Worm (Caenorhabditis elegans) whole organism, young adult: ENCODE measurements around the gene T19C3.6.

Experiments used
- B0019.2 ChIP-seq: fragments of 200-800 bp; sonication (Bioruptor generic); conservative IDR thresholded peaks from 2 replicates; pipeline ENCODE4 v1.3.6; 2022; ENCODE audit warnings: missing genetic modification reagents, missing genetic modification characterization, missing compliant biosample characterization
- B0035.1 ChIP-seq: sonication (generic microtip); optimal IDR thresholded peaks from 2 replicates; lab custom pipeline; 2016; ENCODE audit warnings: missing genetic modification characterization, mild to moderate bottlenecking, missing compliant biosample characterization, missing genotype, missing genetic modification reagents
- B0261.1 ChIP-seq: sonication (generic microtip); optimal IDR thresholded peaks from 2 replicates; lab custom pipeline; 2016; ENCODE audit warnings: mild to moderate bottlenecking, missing genetic modification characterization, moderate library complexity, missing compliant biosample characterization
- B0336.3 ChIP-seq: fragments of 200-800 bp; sonication (Bioruptor generic); IDR thresholded peaks from 2 replicates; pipeline ENCODE4 v1.3.6; 2022; ENCODE audit warnings: missing genetic modification characterization, missing compliant biosample characterization
- C17E4.6 ChIP-seq: fragments of 200-800 bp; sonication (Bioruptor generic); IDR thresholded peaks from 2 replicates; pipeline ENCODE4 v1.3.6; 2022; ENCODE audit warnings: missing genetic modification reagents, missing genetic modification characterization, missing compliant biosample characterization
- D2030.7 ChIP-seq: fragments of 200-800 bp; sonication (Bioruptor generic); IDR thresholded peaks from 2 replicates; pipeline ENCODE4 v1.3.6; 2022; ENCODE audit warnings: missing genetic modification reagents, missing genetic modification characterization, missing compliant biosample characterization
- F10E7.11 ChIP-seq: sonication (generic microtip); optimal IDR thresholded peaks from 2 replicates; lab custom pipeline; 2017; ENCODE audit warnings: mild to moderate bottlenecking, missing genetic modification characterization, moderate library complexity, missing compliant biosample characterization
- F23B12.7 ChIP-seq: sonication (generic microtip); optimal IDR thresholded peaks from 2 replicates; lab custom pipeline; 2017; ENCODE audit warnings: missing genetic modification characterization, mild to moderate bottlenecking, missing compliant biosample characterization, antibody characterized with exemption, moderate library complexity; ENCODE audit not compliant: insufficient read depth
- F33H1.4 ChIP-seq: fragments of 200-800 bp; sonication (Bioruptor generic); IDR thresholded peaks from 2 replicates; pipeline ENCODE4 v1.3.6; 2022; ENCODE audit warnings: missing genetic modification reagents, missing genetic modification characterization, missing compliant biosample characterization
- F55B11.4 ChIP-seq: sonication (generic microtip); optimal IDR thresholded peaks from 2 replicates; lab custom pipeline; 2016; ENCODE audit warnings: missing compliant biosample characterization, missing genetic modification characterization, borderline replicate concordance; ENCODE audit not compliant: insufficient read depth
- F57A8.1 ChIP-seq: fragments of 200-800 bp; sonication (Bioruptor generic); optimal IDR thresholded peaks from 2 replicates; lab custom pipeline; 2018; ENCODE audit warnings: mild to moderate bottlenecking, missing genetic modification characterization, moderate library complexity, missing compliant biosample characterization
- Y79H2A.3 ChIP-seq: fragments of 200-800 bp; sonication (Bioruptor generic); conservative IDR thresholded peaks from 2 replicates; pipeline ENCODE4 v1.3.6; 2022; ENCODE audit warnings: missing genetic modification reagents, missing genetic modification characterization, missing compliant biosample characterization
- ama-1 ChIP-seq, 3 experiments: fragments of 150-350 bp in 1 of 3; sonication (generic microtip) in 2 of 3; optimal IDR thresholded peaks; 2 replicates each; lab custom pipeline; 2014 to 2018; ENCODE audit warnings: missing biosample characterization in 2 of 3, missing genetic modification characterization in 2 of 3, missing genetic modification reagents in 2 of 3
- aptf-2 ChIP-seq: fragments of 200-800 bp; sonication (Bioruptor generic); conservative IDR thresholded peaks from 2 replicates; pipeline ENCODE4 v1.3.6; 2022; ENCODE audit warnings: missing genetic modification reagents, missing genetic modification characterization, missing compliant biosample characterization
- atf-7 ChIP-seq: sonication (generic microtip); optimal IDR thresholded peaks from 2 replicates; lab custom pipeline; 2017; ENCODE audit warnings: mild to moderate bottlenecking, missing genetic modification characterization, missing compliant biosample characterization
- attf-3 ChIP-seq: fragments of 200-800 bp; sonication (Bioruptor generic); conservative IDR thresholded peaks from 2 replicates; pipeline ENCODE4 v1.3.6; 2022; ENCODE audit warnings: missing genetic modification reagents, missing genetic modification characterization, missing compliant biosample characterization
- attf-5 ChIP-seq: fragments of 200-800 bp; sonication (Bioruptor generic); optimal IDR thresholded peaks from 2 replicates; lab custom pipeline; 2018; ENCODE audit warnings: mild to moderate bottlenecking, missing genetic modification characterization, missing compliant biosample characterization
- bed-2 ChIP-seq: fragments of 200-800 bp; sonication (Bioruptor generic); IDR thresholded peaks from 2 replicates; pipeline ENCODE4 v1.3.6; 2022; ENCODE audit warnings: missing genetic modification reagents, missing genetic modification characterization, missing compliant biosample characterization
- ccch-3 ChIP-seq: fragments of 200-800 bp; sonication (Bioruptor generic); optimal IDR thresholded peaks from 2 replicates; lab custom pipeline; 2018; ENCODE audit warnings: mild to moderate bottlenecking, missing genetic modification characterization, missing compliant biosample characterization
- ceh-27 ChIP-seq: fragments of 200-800 bp; sonication (Bioruptor generic); optimal IDR thresholded peaks from 2 replicates; lab custom pipeline; 2018; ENCODE audit warnings: mild to moderate bottlenecking, missing genetic modification characterization, moderate library complexity, missing compliant biosample characterization
- ceh-40 ChIP-seq: fragments of 200-800 bp; sonication (Bioruptor generic); IDR thresholded peaks from 2 replicates; pipeline ENCODE4 v1.3.6; 2022; ENCODE audit warnings: missing genetic modification characterization, missing compliant biosample characterization
- ceh-79 ChIP-seq: sonication (generic microtip); optimal IDR thresholded peaks from 2 replicates; lab custom pipeline; 2017; ENCODE audit warnings: mild to moderate bottlenecking, missing genetic modification characterization, missing compliant biosample characterization
- dox-1 ChIP-seq: fragments of 200-800 bp; sonication (Bioruptor generic); IDR thresholded peaks from 2 replicates; pipeline ENCODE4 v1.3.6; 2022; ENCODE audit warnings: missing genetic modification reagents, missing genetic modification characterization, missing compliant biosample characterization
- dpl-1 ChIP-seq: fragments of 150-350 bp; optimal IDR thresholded peaks from 2 replicates; lab custom pipeline; 2014; ENCODE audit warnings: missing biosample characterization, missing genetic modification reagents, missing genetic modification characterization
- efl-1 ChIP-seq: fragments of 150-350 bp; optimal IDR thresholded peaks from 2 replicates; lab custom pipeline; 2014; ENCODE audit warnings: missing biosample characterization, missing genetic modification reagents, missing genetic modification characterization
- ekl-4 ChIP-seq: fragments of 200-800 bp; sonication (Bioruptor generic); IDR thresholded peaks from 2 replicates; pipeline ENCODE4 v1.3.6; 2022; ENCODE audit warnings: missing genetic modification reagents, missing genetic modification characterization, missing compliant biosample characterization
- let-526 ChIP-seq: fragments of 200-800 bp; sonication (Bioruptor generic); IDR thresholded peaks from 2 replicates; pipeline ENCODE4 v1.3.6; 2022; ENCODE audit warnings: missing genetic modification reagents, missing genetic modification characterization, missing compliant biosample characterization
- let-607 ChIP-seq, 2 experiments: fragments of 200-800 bp in 1 of 2; sonication (Bioruptor generic) in 1 of 2; sonication (generic microtip) in 1 of 2; optimal IDR thresholded peaks; 2 replicates each; lab custom pipeline; 2016 to 2018; ENCODE audit warnings: mild to moderate bottlenecking in 2 of 2, missing compliant biosample characterization in 2 of 2, missing genetic modification characterization in 2 of 2, moderate library complexity in 2 of 2, missing genotype in 1 of 2
- lin-40 ChIP-seq: sonication (generic microtip); optimal IDR thresholded peaks from 2 replicates; lab custom pipeline; 2016; ENCODE audit warnings: missing genetic modification characterization, mild to moderate bottlenecking, missing compliant biosample characterization, missing genotype, missing genetic modification reagents
- lir-1 ChIP-seq: fragments of 200-800 bp; sonication (Bioruptor generic); conservative IDR thresholded peaks from 2 replicates; pipeline ENCODE4 v1.3.6; 2022; ENCODE audit warnings: missing genetic modification reagents, missing genetic modification characterization, missing compliant biosample characterization
- lsl-1 ChIP-seq: fragments of 200-800 bp; sonication (Bioruptor generic); optimal IDR thresholded peaks from 2 replicates; lab custom pipeline; 2018; ENCODE audit warnings: mild to moderate bottlenecking, missing genetic modification characterization, moderate library complexity, missing compliant biosample characterization
- madf-8 ChIP-seq: fragments of 200-800 bp; sonication (Bioruptor generic); conservative IDR thresholded peaks from 2 replicates; pipeline ENCODE4 v1.3.6; 2022; ENCODE audit warnings: missing genetic modification reagents, missing genetic modification characterization, missing compliant biosample characterization
- mel-28 ChIP-seq: sonication (generic microtip); optimal IDR thresholded peaks from 2 replicates; lab custom pipeline; 2016; ENCODE audit warnings: borderline replicate concordance, mild to moderate bottlenecking, missing genetic modification characterization, missing compliant biosample characterization
- mxl-1 ChIP-seq: sonication (generic microtip); optimal IDR thresholded peaks from 2 replicates; lab custom pipeline; 2016; ENCODE audit warnings: missing genetic modification characterization, missing compliant biosample characterization
- nhr-80 ChIP-seq: sonication (generic microtip); optimal IDR thresholded peaks from 2 replicates; lab custom pipeline; 2016; ENCODE audit warnings: missing genetic modification characterization, missing compliant biosample characterization
- nhr-90 ChIP-seq: sonication (generic microtip); optimal IDR thresholded peaks from 2 replicates; lab custom pipeline; 2016; ENCODE audit warnings: missing genotype, mild to moderate bottlenecking, missing genetic modification characterization, missing compliant biosample characterization
- repo-1 ChIP-seq: sonication (generic microtip); optimal IDR thresholded peaks from 2 replicates; lab custom pipeline; 2017; ENCODE audit warnings: mild to moderate bottlenecking, missing genetic modification characterization, missing compliant biosample characterization
- sea-2 ChIP-seq: fragments of 200-800 bp; sonication (Bioruptor generic); IDR thresholded peaks from 2 replicates; pipeline ENCODE4 v1.3.6; 2022; ENCODE audit warnings: missing genetic modification characterization, missing compliant biosample characterization
- snpc-1.3 ChIP-seq: sonication (generic microtip); optimal IDR thresholded peaks from 2 replicates; lab custom pipeline; 2017; ENCODE audit warnings: missing genetic modification characterization, mild to moderate bottlenecking, missing compliant biosample characterization, antibody characterized with exemption, moderate library complexity, missing genotype, missing genetic modification reagents; ENCODE audit not compliant: insufficient read depth
- snpc-4 ChIP-seq, 5 experiments: fragments of 150-350 bp in 1 of 5; sonication (generic microtip) in 4 of 5; optimal IDR thresholded peaks; 2 replicates each; lab custom pipeline; 2014 to 2018; ENCODE audit warnings: missing genetic modification characterization in 5 of 5, missing biosample characterization in 3 of 5, antibody characterized with exemption in 2 of 5, mild to moderate bottlenecking in 2 of 5, missing compliant biosample characterization in 2 of 5, missing genotype in 2 of 5, moderate library complexity in 2 of 5, missing genetic modification reagents in 1 of 5
- tbp1 ChIP-seq: fragments of 200-800 bp; sonication (Bioruptor generic); optimal IDR thresholded peaks from 2 replicates; lab custom pipeline; 2018; ENCODE audit warnings: mild to moderate bottlenecking, missing genetic modification characterization, missing compliant biosample characterization
- unc-130 ChIP-seq: sonication (generic microtip); optimal IDR thresholded peaks from 2 replicates; lab custom pipeline; 2016; ENCODE audit warnings: missing genetic modification reagents, missing genetic modification characterization, missing compliant biosample characterization
- ztf-28 ChIP-seq: fragments of 200-800 bp; sonication (Bioruptor generic); IDR thresholded peaks from 2 replicates; pipeline ENCODE4 v1.3.6; 2022; ENCODE audit warnings: missing genetic modification reagents, missing genetic modification characterization, missing compliant biosample characterization
- ztf-6 ChIP-seq: fragments of 200-800 bp; sonication (Bioruptor generic); IDR thresholded peaks from 2 replicates; pipeline ENCODE4 v1.3.6; 2022; ENCODE audit warnings: missing genetic modification reagents, missing genetic modification characterization, missing compliant biosample characterization

The T19C3.6 gene

ce11 chrIII:641759-642158 is 10.4 kb upstream of the T19C3.6 start, which contains the start of gene W06E11.1:
TSS of gene W06E11.1 (plus strand) at chrIII:642059.
- TF ChIP-seq B0336.3 (GFP tag; lab: Robert Waterston, UW) (no peak), ekl-4 (GFP tag; lab: Robert Waterston, UW) (no peak), lsl-1 (no peak), mel-28 (tag; lab: Kevin White, UChicago) (no peak), let-526 (GFP tag; lab: Robert Waterston, UW) (no peak), ccch-3 (GFP tag; lab: Kevin White, UChicago) (no peak), attf-3 (GFP tag; lab: Robert Waterston, UW) (no peak), F10E7.11 (tag; lab: Kevin White, UChicago) (no peak), F57A8.1 (GFP tag; lab: Kevin White, UChicago) (no peak), repo-1 (tag; lab: Kevin White, UChicago) (no peak), sea-2 (no peak), B0035.1 (tag; lab: Kevin White, UChicago) (no peak), ceh-27 (GFP tag; lab: Kevin White, UChicago) (no peak), ztf-6 (GFP tag; lab: Robert Waterston, UW) (no peak), lin-40 (tag; lab: Kevin White, UChicago) (no peak)

- TF ChIP-seq efl-1, result no peak
- no peak for TF ChIP-seq F23B12.7 (tag; lab: Kevin White, UChicago)
- TF ChIP-seq Y79H2A.3 (GFP tag; lab: Robert Waterston, UW), result no peak
- 0 out of 2 replicates have a peak, but pooled peaks have one; percentile 17 for TF ChIP-seq bed-2 (GFP tag; lab: Robert Waterston, UW)
- 0 out of 2 replicates have a peak, but pooled peaks have one; percentile 15 for TF ChIP-seq ztf-28 (GFP tag; lab: Robert Waterston, UW)
- peak; percentile 59 for TF ChIP-seq unc-130 (GFP tag; lab: Kevin White, UChicago)
- TF ChIP-seq nhr-80, result peak; percentile 12
- no peak for TF ChIP-seq snpc-4 (GFP tag; optimal IDR thresholded peaks at IDR 0.05; lab: Kevin White, UChicago)
- peak in 2 of 4 experiments; percentile 2 to 40 for TF ChIP-seq snpc-4 (tag; optimal IDR thresholded peaks at IDR 0.05; lab: Kevin White, UChicago)
- no peak for TF ChIP-seq mxl-1
- TF ChIP-seq dpl-1 (GFP tag; lab: Kevin White, UChicago), result no peak
- no peak for TF ChIP-seq lir-1
- peak; percentile 47 for TF ChIP-seq lsl-1
- no peak for TF ChIP-seq F33H1.4 (GFP tag; lab: Robert Waterston, UW)
- peak; percentile 54 for TF ChIP-seq D2030.7
- no peak for TF ChIP-seq F55B11.4 (tag; lab: Kevin White, UChicago)
- TF ChIP-seq ceh-79 (tag; lab: Kevin White, UChicago), result no peak
- no peak for TF ChIP-seq ama-1 (optimal IDR thresholded peaks at IDR 0.05; lab: Kevin White, UChicago)
- TF ChIP-seq ama-1 (GFP tag; optimal IDR thresholded peaks at IDR 0.05; lab: Kevin White, UChicago), result no peak
- peak; percentile 84 for TF ChIP-seq attf-5 (GFP tag; lab: Kevin White, UChicago)
- TF ChIP-seq aptf-2 (GFP tag; lab: Robert Waterston, UW), result peak; percentile 47; the same call in 1 of the 2 replicates
- TF ChIP-seq snpc-1.3 (tag; lab: Kevin White, UChicago), result peak; percentile 48
- TF ChIP-seq let-607 (tag; optimal IDR thresholded peaks at IDR 0.05; lab: Kevin White, UChicago), result peak in 1 of 2 experiments; percentile 25
- TF ChIP-seq dox-1 (GFP tag; lab: Robert Waterston, UW), result peak; percentile 59
- TF ChIP-seq C17E4.6 (GFP tag; lab: Robert Waterston, UW), result no peak
- TF ChIP-seq tbp1 (GFP tag; lab: Kevin White, UChicago), result peak; percentile 45
- TF ChIP-seq atf-7 (tag; lab: Kevin White, UChicago), result no peak
- TF ChIP-seq nhr-90 (tag; lab: Kevin White, UChicago), result no peak
- TF ChIP-seq ceh-40 (GFP tag; lab: Robert Waterston, UW), result no peak
- TF ChIP-seq B0019.2, result 0 out of 2 replicates have a peak, but pooled peaks have one; percentile 31
- no peak for TF ChIP-seq B0035.1 (tag; lab: Kevin White, UChicago)
- TF ChIP-seq madf-8 (GFP tag; lab: Robert Waterston, UW), result no peak
- peak; percentile 68 for TF ChIP-seq lin-40 (tag; lab: Kevin White, UChicago)
- peak; percentile 6 for TF ChIP-seq B0261.1 (tag; lab: Kevin White, UChicago)
These were observed 9.0 kb upstream of the T19C3.6 start, which contains the start of the genes tag-266 and tag-267 for ce11 chrIII:640198-640803. TSS of gene tag-266 (minus strand) at chrIII:640226. TSS of gene tag-267 (plus strand) at chrIII:640790.
